Worm (Caenorhabditis elegans) whole organism, mixed stage, embryonic: ENCODE data around the gene Y66H1A.5.

ENCODE experiments used
- M03D4.4 ChIP-seq: sonication (generic microtip); optimal IDR thresholded peaks from 2 replicates; lab custom pipeline; 2017; ENCODE audit warnings: mild to moderate bottlenecking, missing genetic modification characterization, missing compliant biosample characterization
- bed-3 ChIP-seq: fragments of 200-800 bp; sonication (Bioruptor generic); optimal IDR thresholded peaks from 3 replicates; lab custom pipeline; 2018; ENCODE audit warnings: mild to moderate bottlenecking, missing genetic modification characterization, moderate library complexity, missing compliant biosample characterization
- blmp-1 ChIP-seq: fragments of 150-350 bp; optimal IDR thresholded peaks from 2 replicates; lab custom pipeline; 2014; ENCODE audit warnings: missing biosample characterization, missing genetic modification characterization
- ceh-39 ChIP-seq: fragments of 150-350 bp; optimal IDR thresholded peaks from 2 replicates; lab custom pipeline; 2014; ENCODE audit warnings: missing biosample characterization, missing genetic modification characterization
- ceh-43 ChIP-seq: fragments of 200-800 bp; sonication (Bioruptor generic); optimal IDR thresholded peaks from 2 replicates; lab custom pipeline; 2018; ENCODE audit warnings: mild to moderate bottlenecking, missing genetic modification characterization, moderate library complexity, missing compliant biosample characterization
- ceh-83 ChIP-seq: fragments of 200-800 bp; sonication (Bioruptor generic); optimal IDR thresholded peaks from 2 replicates; lab custom pipeline; 2018; ENCODE audit warnings: mild to moderate bottlenecking, missing genetic modification characterization, missing compliant biosample characterization
- ces-1 ChIP-seq: fragments of 150-350 bp; optimal IDR thresholded peaks from 2 replicates; lab custom pipeline; 2014; ENCODE audit warnings: missing biosample characterization, missing genetic modification reagents, missing genetic modification characterization
- cnd-1 ChIP-seq: fragments of 200-800 bp; sonication (Bioruptor generic); optimal IDR thresholded peaks from 2 replicates; lab custom pipeline; 2018; ENCODE audit warnings: mild to moderate bottlenecking, missing genetic modification characterization, missing compliant biosample characterization
- drap-1 ChIP-seq: fragments of 200-800 bp; sonication (Bioruptor generic); optimal IDR thresholded peaks from 3 replicates; lab custom pipeline; 2018; ENCODE audit warnings: mild to moderate bottlenecking, missing genetic modification characterization, missing compliant biosample characterization
- elt-1 ChIP-seq: sonication (generic microtip); optimal IDR thresholded peaks from 2 replicates; lab custom pipeline; 2017; ENCODE audit warnings: missing genetic modification characterization, mild to moderate bottlenecking, missing compliant biosample characterization, antibody characterized with exemption, moderate library complexity, borderline replicate concordance; ENCODE audit not compliant: insufficient read depth
- ham-2 ChIP-seq: fragments of 200-800 bp; sonication (Bioruptor generic); optimal IDR thresholded peaks from 2 replicates; lab custom pipeline; 2018; ENCODE audit warnings: mild to moderate bottlenecking, missing genetic modification characterization, missing compliant biosample characterization
- hlh-1 ChIP-seq: fragments of 150-350 bp; optimal IDR thresholded peaks from 2 replicates; lab custom pipeline; 2014; ENCODE audit warnings: missing biosample characterization, missing genetic modification reagents, missing genetic modification characterization
- lin-13 ChIP-seq: fragments of 150-350 bp; optimal IDR thresholded peaks from 2 replicates; lab custom pipeline; 2014; ENCODE audit warnings: missing biosample characterization, missing genetic modification characterization
- lin-32 ChIP-seq: fragments of 200-800 bp; sonication (Bioruptor generic); optimal IDR thresholded peaks from 2 replicates; lab custom pipeline; 2018; ENCODE audit warnings: mild to moderate bottlenecking, missing genetic modification characterization, missing compliant biosample characterization
- lsy-2 ChIP-seq: fragments of 150-350 bp; optimal IDR thresholded peaks from 2 replicates; lab custom pipeline; 2014; ENCODE audit warnings: missing biosample characterization, missing genetic modification characterization
- mab-5 ChIP-seq: fragments of 150-350 bp; optimal IDR thresholded peaks from 2 replicates; lab custom pipeline; 2014; ENCODE audit warnings: missing biosample characterization, missing genetic modification characterization
- mep-1 ChIP-seq: fragments of 150-350 bp; optimal IDR thresholded peaks from 2 replicates; lab custom pipeline; 2017; ENCODE audit warnings: missing biosample characterization, missing genetic modification reagents, missing genetic modification characterization, inconsistent platforms
- mls-2 ChIP-seq: sonication (generic microtip); optimal IDR thresholded peaks from 2 replicates; lab custom pipeline; 2016; ENCODE audit warnings: mild to moderate bottlenecking, missing genetic modification characterization, moderate library complexity, missing compliant biosample characterization
- nhr-12 ChIP-seq: fragments of 150-350 bp; optimal IDR thresholded peaks from 2 replicates; lab custom pipeline; 2014; ENCODE audit warnings: missing biosample characterization, missing genetic modification characterization
- nhr-2 ChIP-seq: fragments of 150-350 bp; optimal IDR thresholded peaks from 2 replicates; lab custom pipeline; 2014; ENCODE audit warnings: missing biosample characterization, missing genetic modification characterization
- nhr-237 ChIP-seq: fragments of 150-350 bp; optimal IDR thresholded peaks from 2 replicates; lab custom pipeline; 2014; ENCODE audit warnings: missing biosample characterization, missing genetic modification characterization
- nhr-28 ChIP-seq: fragments of 150-350 bp; optimal IDR thresholded peaks from 2 replicates; lab custom pipeline; 2014; ENCODE audit warnings: missing biosample characterization, missing genetic modification characterization
- nhr-76 ChIP-seq: sonication (generic microtip); optimal IDR thresholded peaks from 2 replicates; lab custom pipeline; 2017; ENCODE audit warnings: missing biosample characterization, missing genetic modification characterization
- pha-4 ChIP-seq: fragments of 150-350 bp; optimal IDR thresholded peaks from 2 replicates; lab custom pipeline; 2018; ENCODE audit warnings: missing biosample characterization, missing genetic modification reagents, missing genetic modification characterization
- sem-2 ChIP-seq: fragments of 200-800 bp; sonication (Bioruptor generic); optimal IDR thresholded peaks from 2 replicates; lab custom pipeline; 2018; ENCODE audit warnings: mild to moderate bottlenecking, missing genetic modification characterization, missing compliant biosample characterization
- snpc-4 ChIP-seq: fragments of 150-350 bp; optimal IDR thresholded peaks from 2 replicates; lab custom pipeline; 2014; ENCODE audit warnings: missing biosample characterization, missing genetic modification characterization
- sptf-1 ChIP-seq: sonication (generic microtip); optimal IDR thresholded peaks from 2 replicates; lab custom pipeline; 2017; ENCODE audit warnings: mild to moderate bottlenecking, missing genetic modification characterization, moderate library complexity, missing compliant biosample characterization
- tbx-8 ChIP-seq: fragments of 200-800 bp; sonication (Bioruptor generic); optimal IDR thresholded peaks from 2 replicates; lab custom pipeline; 2018; ENCODE audit warnings: mild to moderate bottlenecking, missing genetic modification characterization, moderate library complexity, missing compliant biosample characterization
- unc-120 ChIP-seq: sonication (generic microtip); optimal IDR thresholded peaks from 2 replicates; lab custom pipeline; 2017; ENCODE audit warnings: missing genetic modification characterization, missing compliant biosample characterization; ENCODE audit not compliant: poor library complexity, severe bottlenecking
- unc-39 ChIP-seq: fragments of 150-350 bp; optimal IDR thresholded peaks from 2 replicates; lab custom pipeline; 2014; ENCODE audit warnings: missing biosample characterization, missing genetic modification characterization
- unc-62 ChIP-seq: fragments of 150-350 bp; optimal IDR thresholded peaks from 2 replicates; lab custom pipeline; 2014; ENCODE audit warnings: missing biosample characterization, missing genetic modification reagents, missing genetic modification characterization
- ztf-11 ChIP-seq: fragments of 150-350 bp; optimal IDR thresholded peaks from 2 replicates; lab custom pipeline; 2014; ENCODE audit warnings: missing biosample characterization, missing genetic modification characterization

The Y66H1A.5 gene

ce11 chrIV:388073-388472 is 40.9 kb downstream of the Y66H1A.5 start, which contains the start of gene ssna-1:
ssna-1 (plus strand) TSS chrIV:388084.
- TF ChIP-seq lsy-2 (tag; lab: Kevin White, UChicago) (no peak), tbx-8 (no peak), ceh-43 (GFP tag; lab: Kevin White, UChicago) (no peak)
- TF ChIP-seq, all 35 proteins: peak for 0

- TF ChIP-seq blmp-1 (tag; lab: Kevin White, UChicago), result no peak
- no peak for TF ChIP-seq ceh-43 (GFP tag; lab: Kevin White, UChicago)
- TF ChIP-seq unc-39 (tag; lab: Kevin White, UChicago), result no peak
- no peak for TF ChIP-seq M03D4.4 (tag; lab: Kevin White, UChicago)
- TF ChIP-seq ceh-83 (GFP tag; lab: Kevin White, UChicago), result no peak
- no peak for TF ChIP-seq unc-62 (GFP tag; lab: Kevin White, UChicago)
Measured at ce11 chrIV:387283-388048, 41.5 kb downstream of the Y66H1A.5 start.

- no peak for TF ChIP-seq lsy-2 (tag; lab: Kevin White, UChicago)
Measured at ce11 chrIV:386576-386975, 42.4 kb downstream of the Y66H1A.5 start, which contains the start of gene T07A9.14. T07A9.14 (plus strand) TSS chrIV:386699.

- TF ChIP-seq tbx-8, result peak; percentile 30
- TF ChIP-seq ceh-43 (GFP tag; lab: Kevin White, UChicago), result peak; percentile 41
- TF ChIP-seq hlh-1, result peak; percentile 61
- peak; percentile 88 for TF ChIP-seq sptf-1 (tag; lab: Kevin White, UChicago)
- TF ChIP-seq lin-32 (GFP tag; lab: Kevin White, UChicago), result peak; percentile 9
- TF ChIP-seq drap-1 (GFP tag; lab: Kevin White, UChicago), result peak; percentile 74
- TF ChIP-seq mep-1 (tag; lab: Kevin White, UChicago), result peak; percentile 94
- peak; percentile 90 for TF ChIP-seq nhr-237 (tag; lab: Kevin White, UChicago)
- TF ChIP-seq unc-62 (GFP tag; lab: Kevin White, UChicago), result peak; percentile 13
- TF ChIP-seq M03D4.4 (tag; lab: Kevin White, UChicago), result peak; percentile 61
- peak; percentile 74 for TF ChIP-seq cnd-1 (tag; lab: Kevin White, UChicago)
- TF ChIP-seq pha-4 (tag; lab: Kevin White, UChicago), result peak; percentile 87
- peak; percentile 29 for TF ChIP-seq sem-2
- TF ChIP-seq lin-13 (tag; lab: Kevin White, UChicago), result peak; percentile 91
- TF ChIP-seq ceh-83 (GFP tag; lab: Kevin White, UChicago), result peak; percentile 17
- TF ChIP-seq bed-3 (GFP tag; lab: Kevin White, UChicago), result peak; percentile 23
- peak; percentile 77 for TF ChIP-seq ceh-39 (tag; lab: Kevin White, UChicago)
- peak; percentile 56 for TF ChIP-seq ham-2
- peak; percentile 21 for TF ChIP-seq ztf-11 (tag; lab: Kevin White, UChicago)
- peak; percentile 8 for TF ChIP-seq mab-5 (tag; lab: Kevin White, UChicago)
- peak; percentile 88 for TF ChIP-seq lsy-2 (tag; lab: Kevin White, UChicago)
- TF ChIP-seq unc-120 (tag; lab: Kevin White, UChicago), result peak; percentile 87
- TF ChIP-seq mls-2, result peak; percentile 84
- TF ChIP-seq ces-1 (GFP tag; lab: Kevin White, UChicago), result peak; percentile 85
Measured at ce11 chrIV:385150-385937, 43.6 kb downstream of the Y66H1A.5 start, which contains the start of gene rps-24. rps-24 (plus strand) TSS chrIV:385887.

- no peak for TF ChIP-seq snpc-4 (tag; lab: Kevin White, UChicago)
- no peak for TF ChIP-seq ceh-43 (GFP tag; lab: Kevin White, UChicago)
- TF ChIP-seq tbx-8, result no peak
- TF ChIP-seq unc-39 (tag; lab: Kevin White, UChicago), result no peak
- TF ChIP-seq nhr-28 (tag; lab: Kevin White, UChicago), result no peak
- TF ChIP-seq nhr-12 (tag; lab: Kevin White, UChicago), result no peak
- no peak for TF ChIP-seq nhr-2 (tag; lab: Kevin White, UChicago)
- no peak for TF ChIP-seq cnd-1 (tag; lab: Kevin White, UChicago)
- TF ChIP-seq ceh-39 (tag; lab: Kevin White, UChicago), result no peak
- TF ChIP-seq nhr-237 (tag; lab: Kevin White, UChicago), result no peak
- no peak for TF ChIP-seq unc-120 (tag; lab: Kevin White, UChicago)
- no peak for TF ChIP-seq elt-1 (tag; lab: Kevin White, UChicago)
- no peak for TF ChIP-seq sem-2
- TF ChIP-seq drap-1 (GFP tag; lab: Kevin White, UChicago), result no peak
- no peak for TF ChIP-seq mls-2
- no peak for TF ChIP-seq nhr-76 (tag; lab: Kevin White, UChicago)
- TF ChIP-seq unc-62 (GFP tag; lab: Kevin White, UChicago), result no peak
Measured at ce11 chrIV:383135-383731, 45.7 kb downstream of the Y66H1A.5 start, which contains the start of gene spl-1. spl-1 (minus strand) TSS chrIV:383185.
